Worm (Caenorhabditis elegans) whole organism, L4 larva: ENCODE data around the gene ugt-49.

Experiments
- T26A8.4 ChIP-seq: fragments of 200-800 bp; sonication (Bioruptor generic); IDR thresholded peaks from 2 replicates; pipeline ENCODE4 v1.3.6; 2022; ENCODE audit warnings: missing genetic modification characterization, missing compliant biosample characterization
- Y5F2A.4 ChIP-seq: fragments of 200-800 bp; sonication (Bioruptor generic); optimal IDR thresholded peaks from 2 replicates; lab custom pipeline; 2018; ENCODE audit warnings: mild to moderate bottlenecking, missing genetic modification characterization, missing compliant biosample characterization
- aha-1 ChIP-seq: fragments of 150-350 bp; peaks from one replicate; lab custom pipeline; 2014; ENCODE audit warnings: missing biosample characterization, missing genetic modification characterization
- arid-1 ChIP-seq: fragments of 200-800 bp; sonication (Bioruptor generic); conservative IDR thresholded peaks from 2 replicates; pipeline ENCODE4 v1.3.6; 2022; ENCODE audit warnings: missing genetic modification reagents, missing genetic modification characterization, missing compliant biosample characterization
- ceh-28 ChIP-seq: fragments of 150-350 bp; optimal IDR thresholded peaks from 2 replicates; lab custom pipeline; 2014; ENCODE audit warnings: missing biosample characterization, missing genetic modification reagents, missing genetic modification characterization
- ceh-82 ChIP-seq: sonication (generic microtip); optimal IDR thresholded peaks from 2 replicates; lab custom pipeline; 2017; ENCODE audit warnings: missing biosample characterization, missing genetic modification characterization
- ces-1 ChIP-seq: fragments of 150-350 bp; sonication (generic microtip); optimal IDR thresholded peaks from 4 replicates; lab custom pipeline; 2014; ENCODE audit warnings: missing biosample characterization, missing genetic modification reagents, missing genetic modification characterization
- daf-16 ChIP-seq, 3 experiments: sonication (generic microtip); optimal IDR thresholded peaks; 2 replicates each; lab custom pipeline; 2016 to 2017; ENCODE audit warnings: missing genetic modification characterization in 3 of 3, missing genetic modification reagents in 3 of 3, mild to moderate bottlenecking in 2 of 3, missing compliant biosample characterization in 2 of 3, missing biosample characterization in 1 of 3, moderate library complexity in 1 of 3
- dmd-6 ChIP-seq: fragments of 200-800 bp; sonication (Bioruptor generic); IDR thresholded peaks from 2 replicates; pipeline ENCODE4 v1.3.6; 2022; ENCODE audit warnings: missing genetic modification reagents, missing genetic modification characterization, missing compliant biosample characterization
- dve-1 ChIP-seq: sonication (generic microtip); optimal IDR thresholded peaks from 2 replicates; lab custom pipeline; 2017; ENCODE audit warnings: antibody characterized with exemption, mild to moderate bottlenecking, missing genetic modification characterization, missing compliant biosample characterization; ENCODE audit not compliant: insufficient read depth
- gei-8 ChIP-seq: fragments of 200-800 bp; sonication (Bioruptor generic); optimal IDR thresholded peaks from 2 replicates; lab custom pipeline; 2018; ENCODE audit warnings: mild to moderate bottlenecking, missing genetic modification characterization, missing compliant biosample characterization
- hif-1 ChIP-seq, 2 experiments: sonication (generic microtip); optimal IDR thresholded peaks; 2 replicates each; lab custom pipeline; 2016 to 2017; ENCODE audit warnings: missing compliant biosample characterization in 2 of 2, missing genetic modification characterization in 2 of 2, missing genetic modification reagents in 2 of 2, missing genotype in 2 of 2, mild to moderate bottlenecking in 1 of 2
- hlh-11 ChIP-seq: fragments of 200-800 bp; sonication (Bioruptor generic); optimal IDR thresholded peaks from 2 replicates; lab custom pipeline; 2018; ENCODE audit warnings: mild to moderate bottlenecking, missing genetic modification characterization, missing compliant biosample characterization
- hlh-30 ChIP-seq: sonication (generic microtip); optimal IDR thresholded peaks from 2 replicates; lab custom pipeline; 2017; ENCODE audit warnings: antibody characterized with exemption, mild to moderate bottlenecking, missing genetic modification characterization, missing compliant biosample characterization; ENCODE audit not compliant: insufficient read depth
- hmg-1.1 ChIP-seq: fragments of 200-800 bp; sonication (Bioruptor generic); IDR thresholded peaks from 2 replicates; pipeline ENCODE4 v1.3.6; 2022; ENCODE audit warnings: missing genetic modification reagents, missing genetic modification characterization, missing compliant biosample characterization
- lin-29 ChIP-seq: fragments of 200-800 bp; sonication (Bioruptor generic); IDR thresholded peaks from 2 replicates; pipeline ENCODE4 v1.3.6; 2022; ENCODE audit warnings: missing genetic modification reagents, missing genetic modification characterization, missing compliant biosample characterization
- madf-9 ChIP-seq: fragments of 200-800 bp; sonication (Bioruptor generic); conservative IDR thresholded peaks from 2 replicates; pipeline ENCODE4 v1.3.6; 2022; ENCODE audit warnings: missing genetic modification reagents, missing genetic modification characterization, missing compliant biosample characterization
- mdl-1 ChIP-seq, 2 experiments: fragments of 150-350 bp in 1 of 2; sonication (generic microtip) in 1 of 2; optimal IDR thresholded peaks; 2 replicates each; lab custom pipeline; 2014 to 2017; ENCODE audit warnings: missing biosample characterization in 2 of 2, missing genetic modification characterization in 2 of 2
- mes-2 ChIP-seq: sonication (generic microtip); optimal IDR thresholded peaks from 2 replicates; lab custom pipeline; 2016; ENCODE audit warnings: missing genotype, mild to moderate bottlenecking, missing genetic modification characterization, missing compliant biosample characterization; ENCODE audit not compliant: poor library complexity, severe bottlenecking
- mxl-3 ChIP-seq: fragments of 200-800 bp; sonication (Bioruptor generic); optimal IDR thresholded peaks from 2 replicates; lab custom pipeline; 2018; ENCODE audit warnings: mild to moderate bottlenecking, missing genetic modification characterization, missing compliant biosample characterization
- nhr-10 ChIP-seq: fragments of 150-350 bp; optimal IDR thresholded peaks from 2 replicates; lab custom pipeline; 2014; ENCODE audit warnings: missing biosample characterization, missing genetic modification characterization
- nhr-28 ChIP-seq: fragments of 150-350 bp; optimal IDR thresholded peaks from 2 replicates; lab custom pipeline; 2014; ENCODE audit warnings: missing biosample characterization, missing genetic modification characterization
- nhr-41 ChIP-seq: fragments of 200-800 bp; sonication (Bioruptor generic); IDR thresholded peaks from 2 replicates; pipeline ENCODE4 v1.3.6; 2022; ENCODE audit warnings: missing genetic modification reagents, missing genetic modification characterization, missing compliant biosample characterization
- nhr-76 ChIP-seq: fragments of 150-350 bp; optimal IDR thresholded peaks from 2 replicates; lab custom pipeline; 2014; ENCODE audit warnings: missing biosample characterization, missing genetic modification characterization
- nhr-77 ChIP-seq: fragments of 150-350 bp; optimal IDR thresholded peaks from 2 replicates; lab custom pipeline; 2014; ENCODE audit warnings: missing biosample characterization, missing genetic modification characterization
- pha-4 ChIP-seq, 2 experiments: fragments of 150-350 bp in 1 of 2; fragments of 200-800 bp in 1 of 2; sonication (Bioruptor generic) in 1 of 2; IDR thresholded peaks in 1 of 2; optimal IDR thresholded peaks in 1 of 2; 2 replicates each; pipeline versions ENCODE4 v1.3.6 to Lab custom; 2014 to 2022; ENCODE audit warnings: missing genetic modification characterization in 2 of 2, missing genetic modification reagents in 2 of 2, missing biosample characterization in 1 of 2, missing compliant biosample characterization in 1 of 2
- php-3 ChIP-seq: fragments of 200-800 bp; sonication (Bioruptor generic); IDR thresholded peaks from 2 replicates; pipeline ENCODE4 v1.3.6; 2022; ENCODE audit warnings: missing genetic modification reagents, missing genetic modification characterization, missing compliant biosample characterization
- pqm-1 ChIP-seq: sonication (generic microtip); optimal IDR thresholded peaks from 2 replicates; lab custom pipeline; 2017; ENCODE audit warnings: missing biosample characterization, missing genetic modification characterization
- sdz-12 ChIP-seq: fragments of 200-800 bp; sonication (Bioruptor generic); optimal IDR thresholded peaks from 2 replicates; lab custom pipeline; 2018; ENCODE audit warnings: mild to moderate bottlenecking, missing genetic modification characterization, missing compliant biosample characterization
- set-16 ChIP-seq: fragments of 200-800 bp; sonication (Bioruptor generic); IDR thresholded peaks from 2 replicates; pipeline ENCODE4 v1.3.6; 2022; ENCODE audit warnings: missing genetic modification reagents, missing genetic modification characterization, missing compliant biosample characterization
- skn-1 ChIP-seq: fragments of 150-350 bp; optimal IDR thresholded peaks from 2 replicates; lab custom pipeline; 2014; ENCODE audit warnings: missing biosample characterization, missing genetic modification characterization
- spr-3 ChIP-seq: fragments of 200-800 bp; sonication (Bioruptor generic); optimal IDR thresholded peaks from 2 replicates; lab custom pipeline; 2018; ENCODE audit warnings: mild to moderate bottlenecking, missing genetic modification characterization, missing compliant biosample characterization
- unc-130 ChIP-seq: sonication (generic microtip); optimal IDR thresholded peaks from 2 replicates; lab custom pipeline; 2016; ENCODE audit warnings: missing genetic modification reagents, missing genetic modification characterization, missing compliant biosample characterization
- unc-62 ChIP-seq, 3 experiments: fragments of 150-350 bp in 1 of 3; sonication (generic microtip); optimal IDR thresholded peaks in 2 of 3; peaks in 1 of 3; 1 replicate in 1 of 3; 2 replicates in 2 of 3; lab custom pipeline; 2014 to 2017; ENCODE audit warnings: missing biosample characterization in 3 of 3, missing genetic modification characterization in 3 of 3, missing genetic modification reagents in 3 of 3, missing genotype in 1 of 3
- zfp-3 ChIP-seq: fragments of 200-800 bp; sonication (Bioruptor generic); conservative IDR thresholded peaks from 2 replicates; pipeline ENCODE4 v1.3.6; 2022; ENCODE audit warnings: missing genetic modification reagents, missing genetic modification characterization, missing compliant biosample characterization
- zip-11 ChIP-seq: fragments of 200-800 bp; sonication (Bioruptor generic); IDR thresholded peaks from 2 replicates; pipeline ENCODE4 v1.3.6; 2022; ENCODE audit warnings: missing genetic modification characterization, missing compliant biosample characterization
- ztf-11 ChIP-seq: fragments of 150-350 bp; optimal IDR thresholded peaks from 2 replicates; lab custom pipeline; 2014; ENCODE audit warnings: missing biosample characterization, missing genetic modification characterization
- ztf-7 ChIP-seq: fragments of 150-350 bp; optimal IDR thresholded peaks from 2 replicates; lab custom pipeline; 2014; ENCODE audit warnings: missing biosample characterization, missing genetic modification characterization

ugt-49 gene

DNA sequence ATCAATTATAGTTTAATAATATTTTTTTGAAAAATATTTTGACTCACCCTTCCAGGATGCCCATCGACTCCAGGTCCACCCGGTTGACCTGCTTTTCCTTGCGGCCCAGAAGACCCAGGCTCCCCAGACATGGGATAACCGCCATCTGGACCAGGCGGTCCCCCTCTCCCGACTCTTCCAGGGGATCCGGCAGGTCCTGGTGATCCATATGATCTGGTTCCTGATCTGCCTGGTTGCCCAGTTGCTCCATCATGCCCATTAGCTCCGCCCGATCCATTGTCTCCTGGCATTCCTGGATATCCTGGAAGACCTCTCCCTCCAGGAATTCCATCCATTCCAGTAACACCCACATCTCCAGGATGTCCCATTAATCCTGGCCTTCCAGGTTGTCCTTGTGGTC lies 21.6 kb downstream of the ugt-49 start:
- TF ChIP-seq set-16 = peak; percentile 87; the same call in 1 of the 2 replicates
- no peak for TF ChIP-seq nhr-10
- TF ChIP-seq, all 104 proteins: peak for 1

DNA sequence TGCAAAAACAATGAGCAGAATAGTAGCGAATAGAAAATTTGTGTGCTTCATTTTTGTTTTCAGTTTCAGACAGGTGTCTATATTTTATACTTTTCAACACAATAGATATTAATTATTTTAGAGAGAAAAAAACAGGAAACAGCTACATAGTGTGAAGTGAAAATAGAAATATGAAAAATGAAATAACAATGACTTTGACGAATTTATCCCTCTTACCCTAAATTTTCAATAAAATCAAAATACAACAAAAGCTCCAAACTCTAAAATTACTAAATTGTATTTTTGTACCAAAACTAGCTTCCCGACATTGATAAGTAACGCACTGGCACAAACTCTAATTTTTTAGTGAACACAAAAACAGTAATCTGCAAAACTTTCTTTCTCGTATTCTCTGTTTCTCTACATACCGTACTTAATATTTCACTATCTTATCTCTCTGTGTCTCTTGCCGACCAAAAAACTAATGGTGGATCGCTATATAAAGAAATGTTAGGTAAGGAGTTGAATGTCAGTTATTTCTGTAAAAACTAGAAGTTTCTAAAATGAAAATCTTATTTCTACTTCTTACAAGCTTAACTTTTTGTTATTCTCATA lies 23.1 kb downstream of the ugt-49 start, which contains the start of the genes col-151 and ugt-1:
Gene col-151, minus strand, starts transcription at position 51 of the 594 bp plus-strand sequence.
Gene ugt-1, plus strand, starts transcription at position 491 of the 594 bp plus-strand sequence.
- TF ChIP-seq hlh-11 (tag; lab: Kevin White, UChicago) (peak; percentile 15), pqm-1 (peak; percentile 67), sdz-12 (GFP tag; lab: Kevin White, UChicago) (no peak), dmd-6 (GFP tag; lab: Robert Waterston, UW) (peak; percentile 46), daf-16 (GFP tag; optimal IDR thresholded peaks at IDR 0.05; lab: Kevin White, UChicago) (no peak), daf-16 (tag; optimal IDR thresholded peaks at IDR 0.05; lab: Kevin White, UChicago) (peak; percentile 41), nhr-28 (tag; lab: Kevin White, UChicago) (peak; percentile 63), ceh-28 (tag; lab: Kevin White, UChicago) (no peak), hif-1 (tag; optimal IDR thresholded peaks at IDR 0.05; lab: Kevin White, UChicago) (no peak), dve-1 (tag; lab: Kevin White, UChicago) (peak; percentile 34)

- no peak for TF ChIP-seq ces-1 (GFP tag; lab: Kevin White, UChicago)
- TF ChIP-seq mes-2 (tag; lab: Kevin White, UChicago) = no peak
- TF ChIP-seq zip-11 (GFP tag; lab: Robert Waterston, UW) = no peak
- peak; percentile 74 for TF ChIP-seq pqm-1
- peak; percentile 2 for TF ChIP-seq hlh-30 (tag; lab: Kevin White, UChicago)
- TF ChIP-seq nhr-77 (tag; lab: Kevin White, UChicago) = peak; percentile 33
- TF ChIP-seq arid-1 (GFP tag; lab: Robert Waterston, UW) = no peak
- TF ChIP-seq dmd-6 (GFP tag; lab: Robert Waterston, UW) = peak; percentile 63
- no peak for TF ChIP-seq madf-9 (GFP tag; lab: Robert Waterston, UW)
- TF ChIP-seq dve-1 (tag; lab: Kevin White, UChicago) = peak; percentile 15
- no peak for TF ChIP-seq hmg-1.1 (GFP tag; lab: Robert Waterston, UW)
- no peak for TF ChIP-seq daf-16 (GFP tag; optimal IDR thresholded peaks at IDR 0.05; lab: Kevin White, UChicago)
- peak; percentile 39 for TF ChIP-seq daf-16 (tag; optimal IDR thresholded peaks at IDR 0.05; lab: Kevin White, UChicago)
- no peak for TF ChIP-seq mxl-3 (GFP tag; lab: Kevin White, UChicago)
- TF ChIP-seq unc-62 (GFP tag; optimal IDR thresholded peaks at IDR 0.05 in 1 of 2; lab: Kevin White, UChicago) = peak in 1 of 2 experiments; percentile 89
- no peak for TF ChIP-seq unc-62 (tag; optimal IDR thresholded peaks at IDR 0.05; lab: Kevin White, UChicago)
- peak; percentile 68 for TF ChIP-seq nhr-28 (tag; lab: Kevin White, UChicago)
These were observed 26.3 kb downstream of the ugt-49 start, which contains the start of gene ugt-2 for ce11 chrV:10398431-10398830. Gene ugt-2 (plus strand): TSS chrV:10398801.

ce11 chrV:10399290-10399689 lies 27.2 kb downstream of the ugt-49 start:
- TF ChIP-seq lin-29 (no peak), nhr-77 (tag; lab: Kevin White, UChicago) (peak; percentile 89), aha-1 (tag; lab: Kevin White, UChicago) (peak; percentile 56), php-3 (GFP tag; lab: Robert Waterston, UW) (0 out of 2 replicates have a peak, but pooled peaks have one; percentile 32), nhr-76 (tag; lab: Kevin White, UChicago) (no peak), hlh-30 (tag; lab: Kevin White, UChicago) (peak; percentile 69), nhr-10 (peak; percentile 42), pha-4 (GFP tag; IDR thresholded peaks at IDR 0.05; lab: Robert Waterston, UW) (0 out of 2 replicates have a peak, but pooled peaks have one; percentile 24), pha-4 (tag; optimal IDR thresholded peaks at IDR 0.05; lab: Kevin White, UChicago) (no peak), spr-3 (GFP tag; lab: Kevin White, UChicago) (no peak), pqm-1 (peak; percentile 90), nhr-41 (no peak), mdl-1 (tag; optimal IDR thresholded peaks at IDR 0.05; lab: Kevin White, UChicago) (peak in 1 of 2 experiments; percentile 19), ztf-11 (tag; lab: Kevin White, UChicago) (no peak), zfp-3 (GFP tag; lab: Robert Waterston, UW) (no peak), gei-8 (GFP tag; lab: Kevin White, UChicago) (no peak), skn-1 (tag; lab: Kevin White, UChicago) (no peak), dmd-6 (GFP tag; lab: Robert Waterston, UW) (peak; percentile 93), daf-16 (GFP tag; optimal IDR thresholded peaks at IDR 0.05; lab: Kevin White, UChicago) (no peak), daf-16 (tag; optimal IDR thresholded peaks at IDR 0.05; lab: Kevin White, UChicago) (peak; percentile 84), dve-1 (tag; lab: Kevin White, UChicago) (peak; percentile 91), nhr-28 (tag; lab: Kevin White, UChicago) (peak; percentile 90), ceh-82 (tag; lab: Kevin White, UChicago) (no peak), ztf-7 (tag; lab: Kevin White, UChicago) (peak; percentile 51), madf-9 (GFP tag; lab: Robert Waterston, UW) (no peak), T26A8.4 (GFP tag; lab: Robert Waterston, UW) (no peak), unc-130 (no peak), Y5F2A.4 (no peak), arid-1 (GFP tag; lab: Robert Waterston, UW) (no peak)
